Worm (Caenorhabditis elegans) whole organism, L4 larva: Measurements from ENCODE around the gene C27A2.7.

Experiments
- F49E8.2 ChIP-seq: sonication (generic microtip); optimal IDR thresholded peaks from 2 replicates; lab custom pipeline; 2016; ENCODE audit warnings: missing compliant biosample characterization, mild to moderate bottlenecking, missing genetic modification characterization, borderline replicate concordance
- aly-2 ChIP-seq: sonication (generic microtip); optimal IDR thresholded peaks from 2 replicates; lab custom pipeline; 2018; ENCODE audit warnings: missing biosample characterization, missing genetic modification characterization
- ama-1 ChIP-seq: fragments of 150-350 bp; optimal IDR thresholded peaks from 2 replicates; lab custom pipeline; 2014; ENCODE audit warnings: inconsistent platforms, mixed read lengths
- ceh-44 ChIP-seq: fragments of 200-800 bp; sonication (Bioruptor generic); IDR thresholded peaks from 2 replicates; pipeline ENCODE4 v1.3.6; 2022; ENCODE audit warnings: missing genetic modification reagents, missing genetic modification characterization, missing compliant biosample characterization
- ceh-82 ChIP-seq: sonication (generic microtip); optimal IDR thresholded peaks from 2 replicates; lab custom pipeline; 2017; ENCODE audit warnings: missing biosample characterization, missing genetic modification characterization
- lim-7 ChIP-seq: fragments of 200-800 bp; sonication (Bioruptor generic); IDR thresholded peaks from 2 replicates; pipeline ENCODE4 v1.3.6; 2022; ENCODE audit warnings: missing genetic modification characterization, missing compliant biosample characterization
- madf-9 ChIP-seq: fragments of 200-800 bp; sonication (Bioruptor generic); conservative IDR thresholded peaks from 2 replicates; pipeline ENCODE4 v1.3.6; 2022; ENCODE audit warnings: missing genetic modification reagents, missing genetic modification characterization, missing compliant biosample characterization
- mep-1 ChIP-seq: fragments of 150-350 bp; sonication (generic microtip); optimal IDR thresholded peaks from 3 replicates; lab custom pipeline; 2014; ENCODE audit warnings: missing biosample characterization, missing genetic modification characterization
- unc-62 ChIP-seq, 3 experiments: fragments of 150-350 bp in 1 of 3; sonication (generic microtip); optimal IDR thresholded peaks in 2 of 3; peaks in 1 of 3; 1 replicate in 1 of 3; 2 replicates in 2 of 3; lab custom pipeline; 2014 to 2017; ENCODE audit warnings: missing biosample characterization in 3 of 3, missing genetic modification characterization in 3 of 3, missing genetic modification reagents in 3 of 3, missing genotype in 1 of 3

DNA sequence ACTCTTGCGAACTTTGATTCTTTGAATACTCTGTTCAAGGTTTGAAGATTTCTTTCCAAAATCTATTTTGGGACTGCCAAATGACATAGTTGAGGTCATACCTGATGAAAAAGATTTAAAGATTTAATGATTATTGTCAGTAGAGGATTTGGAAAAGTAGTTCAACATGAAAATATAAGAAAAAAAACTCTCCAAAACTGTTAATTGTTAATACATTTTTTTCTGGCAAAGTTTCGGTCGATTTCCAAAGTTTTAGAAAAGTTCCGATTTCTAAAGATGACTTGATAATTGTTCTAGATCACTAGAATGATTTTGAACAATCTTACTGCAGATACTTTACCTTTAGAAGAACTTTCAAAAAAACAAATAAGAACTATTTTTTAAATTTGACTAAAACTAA is at the start of gene C27A2.7:
- no peak for TF ChIP-seq F49E8.2 (tag; lab: Kevin White, UChicago)
- no peak for TF ChIP-seq ceh-44 (GFP tag; lab: Robert Waterston, UW)
- TF ChIP-seq lim-7 (GFP tag; lab: Robert Waterston, UW), result no peak
- TF ChIP-seq ama-1 (lab: Kevin White, UChicago), result no peak
- TF ChIP-seq aly-2, result no peak
- no peak for TF ChIP-seq unc-62 (GFP tag; optimal IDR thresholded peaks at IDR 0.05 in 1 of 2; lab: Kevin White, UChicago)
- no peak for TF ChIP-seq unc-62 (tag; optimal IDR thresholded peaks at IDR 0.05; lab: Kevin White, UChicago)
- TF ChIP-seq ceh-82 (tag; lab: Kevin White, UChicago), result no peak
- TF ChIP-seq mep-1, result no peak
- TF ChIP-seq madf-9, result no peak
